Worm (Caenorhabditis elegans) whole organism, L4 larva: Measurements from ENCODE around the gene srh-187.

ENCODE experiments used
- ZK546.5 ChIP-seq, 2 experiments: sonication (generic microtip); optimal IDR thresholded peaks; 2 replicates each; lab custom pipeline; 2017; ENCODE audit warnings: missing biosample characterization in 2 of 2, missing genetic modification characterization in 2 of 2
- dmd-8 ChIP-seq: fragments of 200-800 bp; sonication (Bioruptor generic); IDR thresholded peaks from 2 replicates; pipeline ENCODE4 v1.3.6; 2022; ENCODE audit warnings: missing genetic modification characterization, missing compliant biosample characterization
- duxl-1 ChIP-seq: sonication (generic microtip); optimal IDR thresholded peaks from 2 replicates; lab custom pipeline; 2016; ENCODE audit warnings: mild to moderate bottlenecking, missing genetic modification characterization, moderate library complexity, missing compliant biosample characterization; ENCODE audit not compliant: poor library complexity
- fos-1 ChIP-seq: fragments of 150-350 bp; optimal IDR thresholded peaks from 2 replicates; lab custom pipeline; 2014; ENCODE audit warnings: missing biosample characterization, missing genetic modification characterization
- gei-8 ChIP-seq: fragments of 200-800 bp; sonication (Bioruptor generic); optimal IDR thresholded peaks from 2 replicates; lab custom pipeline; 2018; ENCODE audit warnings: mild to moderate bottlenecking, missing genetic modification characterization, missing compliant biosample characterization
- lim-7 ChIP-seq: fragments of 200-800 bp; sonication (Bioruptor generic); IDR thresholded peaks from 2 replicates; pipeline ENCODE4 v1.3.6; 2022; ENCODE audit warnings: missing genetic modification characterization, missing compliant biosample characterization
- lin-39 ChIP-seq: fragments of 150-350 bp; optimal IDR thresholded peaks from 2 replicates; lab custom pipeline; 2014; ENCODE audit warnings: missing biosample characterization, missing genetic modification reagents, missing genetic modification characterization
- lsy-2 ChIP-seq, 2 experiments: fragments of 150-350 bp in 1 of 2; sonication (generic microtip) in 1 of 2; optimal IDR thresholded peaks; 2 replicates each; lab custom pipeline; 2014 to 2017; ENCODE audit warnings: missing biosample characterization in 2 of 2, missing genetic modification characterization in 2 of 2
- nhr-11 ChIP-seq: fragments of 150-350 bp; optimal IDR thresholded peaks from 2 replicates; lab custom pipeline; 2014; ENCODE audit warnings: missing biosample characterization, missing genetic modification characterization
- nhr-111 ChIP-seq: fragments of 200-800 bp; sonication (Bioruptor generic); optimal IDR thresholded peaks from 2 replicates; lab custom pipeline; 2018; ENCODE audit warnings: mild to moderate bottlenecking, missing genetic modification characterization, missing compliant biosample characterization
- snpc-4 ChIP-seq: fragments of 150-350 bp; optimal IDR thresholded peaks from 2 replicates; lab custom pipeline; 2014; ENCODE audit warnings: missing biosample characterization, missing genetic modification characterization
- unc-62 ChIP-seq, 3 experiments: fragments of 150-350 bp in 1 of 3; sonication (generic microtip); optimal IDR thresholded peaks in 2 of 3; peaks in 1 of 3; 1 replicate in 1 of 3; 2 replicates in 2 of 3; lab custom pipeline; 2014 to 2017; ENCODE audit warnings: missing biosample characterization in 3 of 3, missing genetic modification characterization in 3 of 3, missing genetic modification reagents in 3 of 3, missing genotype in 1 of 3
- ztf-7 ChIP-seq: fragments of 150-350 bp; optimal IDR thresholded peaks from 2 replicates; lab custom pipeline; 2014; ENCODE audit warnings: missing biosample characterization, missing genetic modification characterization

DNA sequence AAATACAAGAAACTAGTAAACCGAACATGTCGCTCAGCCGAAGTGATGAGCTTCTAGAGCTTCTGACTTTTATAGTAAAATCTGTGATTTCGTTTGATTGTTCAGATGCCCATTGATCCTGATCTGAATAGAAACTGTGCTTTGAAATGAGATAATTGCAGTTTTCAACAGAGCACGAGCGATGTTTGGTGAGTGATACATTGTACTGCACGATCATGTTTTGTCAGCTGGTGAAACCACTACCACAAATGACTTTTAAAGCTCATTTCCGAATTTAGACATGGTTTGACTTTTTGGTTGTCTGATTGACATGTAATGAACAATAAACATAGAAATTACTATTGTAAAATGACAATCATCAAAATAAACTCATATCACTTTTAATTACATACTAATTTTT, 15.7 kb upstream of the srh-187 start, which contains the start of gene tag-293:
- TF ChIP-seq dmd-8 (GFP tag; lab: Robert Waterston, UW) (no peak), lim-7 (no peak), nhr-111 (GFP tag; lab: Kevin White, UChicago) (no peak), unc-62 (GFP tag; optimal IDR thresholded peaks at IDR 0.05 in 1 of 2; lab: Kevin White, UChicago) (no peak), unc-62 (tag; optimal IDR thresholded peaks at IDR 0.05; lab: Kevin White, UChicago) (no peak), ZK546.5 (tag; optimal IDR thresholded peaks at IDR 0.05; lab: Kevin White, UChicago) (no peak), ztf-7 (tag; lab: Kevin White, UChicago) (no peak), fos-1 (tag; lab: Kevin White, UChicago) (no peak), snpc-4 (tag; lab: Kevin White, UChicago) (no peak), duxl-1 (no peak), lin-39 (no peak), nhr-11 (tag; lab: Kevin White, UChicago) (no peak), lsy-2 (tag; optimal IDR thresholded peaks at IDR 0.05; lab: Kevin White, UChicago) (no peak), gei-8 (GFP tag; lab: Kevin White, UChicago) (no peak)
